Fruit fly (Drosophila melanogaster) whole organism, wandering third instar larva: ENCODE data around the gene CG13306.
A peak's percentile ranks its signal among the peaks of the same experiment; 100 is the strongest.

ENCODE experiments used
- Abd-B ChIP-seq: fragments of >200 bp; optimal IDR thresholded peaks from 2 replicates; lab custom pipeline; 2017; ENCODE audit warnings: missing biosample characterization, missing genetic modification characterization
- CG32264 ChIP-seq: fragments of 200-800 bp; sonication (Bioruptor generic); optimal IDR thresholded peaks from 2 replicates; lab custom pipeline; 2016; ENCODE audit warnings: missing biosample characterization, missing genetic modification characterization
- CG9705 ChIP-seq: fragments of 200-800 bp; sonication (Bioruptor generic); optimal IDR thresholded peaks from 2 replicates; lab custom pipeline; 2018; ENCODE audit warnings: missing biosample characterization, mild to moderate bottlenecking, missing genetic modification characterization
- CrebA ChIP-seq: fragments of 200-800 bp; sonication (Bioruptor generic); optimal IDR thresholded peaks from 2 replicates; lab custom pipeline; 2016; ENCODE audit warnings: missing biosample characterization, mild to moderate bottlenecking, missing genetic modification characterization, borderline replicate concordance
- Dfd ChIP-seq: fragments of >200 bp; optimal IDR thresholded peaks from 2 replicates; lab custom pipeline; 2017; ENCODE audit warnings: missing biosample characterization, missing genetic modification characterization
- GATAd ChIP-seq: sonication (Bioruptor generic); optimal IDR thresholded peaks from 2 replicates; lab custom pipeline; 2016; ENCODE audit warnings: missing biosample characterization, missing genetic modification characterization
- HLH106 ChIP-seq: fragments of 200-800 bp; optimal IDR thresholded peaks from 3 replicates; lab custom pipeline; 2019; ENCODE audit warnings: missing biosample characterization, mild to moderate bottlenecking, missing genetic modification characterization, moderate library complexity
- Hnf4 ChIP-seq: fragments of 200-800 bp; sonication (Bioruptor generic); optimal IDR thresholded peaks from 2 replicates; lab custom pipeline; 2016; ENCODE audit warnings: missing biosample characterization, mild to moderate bottlenecking, missing genetic modification characterization
- Hr78 ChIP-seq: fragments of >200 bp; optimal IDR thresholded peaks from 2 replicates; lab custom pipeline; 2017; ENCODE audit warnings: missing biosample characterization, missing genetic modification characterization
- Mio ChIP-seq: sonication (Bioruptor generic); optimal IDR thresholded peaks from 2 replicates; lab custom pipeline; 2016; ENCODE audit warnings: missing biosample characterization, missing genetic modification characterization
- Myc ChIP-seq: fragments of >200 bp; optimal IDR thresholded peaks from 2 replicates; lab custom pipeline; 2017
- N ChIP-seq: fragments of >200 bp; optimal IDR thresholded peaks from 2 replicates; lab custom pipeline; 2018; ENCODE audit warnings: missing biosample characterization, missing external identifiers, missing genetic modification characterization
- OdsH ChIP-seq: fragments of 200-800 bp; sonication (Bioruptor generic); optimal IDR thresholded peaks from 2 replicates; lab custom pipeline; 2016; ENCODE audit warnings: missing biosample characterization, mild to moderate bottlenecking, missing genetic modification characterization
- Rel ChIP-seq, 2 experiments: fragments of 200-800 bp; sonication (Bioruptor generic) in 1 of 2; optimal IDR thresholded peaks; 2 replicates in 1 of 2; 3 replicates in 1 of 2; lab custom pipeline; 2016 to 2019; ENCODE audit warnings: mild to moderate bottlenecking in 2 of 2, missing biosample characterization in 2 of 2, missing genetic modification characterization in 2 of 2, moderate library complexity in 1 of 2
- Sp1 ChIP-seq: fragments of 200-800 bp; sonication (Bioruptor generic); optimal IDR thresholded peaks from 3 replicates; lab custom pipeline; 2019; ENCODE audit warnings: missing biosample characterization, mild to moderate bottlenecking, missing genetic modification characterization, moderate library complexity
- Vsx2 ChIP-seq: fragments of 200-300, 225-300 bp; sonication (Bioruptor generic); optimal IDR thresholded peaks from 2 replicates; lab custom pipeline; 2018; ENCODE audit warnings: missing biosample characterization, missing genetic modification characterization; ENCODE audit not compliant: partially characterized antibody
- br ChIP-seq: fragments of 200-800 bp; sonication (Bioruptor generic); optimal IDR thresholded peaks from 2 replicates; lab custom pipeline; 2016; ENCODE audit warnings: missing biosample characterization, missing genetic modification characterization
- brk ChIP-seq: fragments of 200-800 bp; sonication (Bioruptor generic); optimal IDR thresholded peaks from 2 replicates; lab custom pipeline; 2016; ENCODE audit warnings: missing biosample characterization, mild to moderate bottlenecking, missing genetic modification characterization
- dl ChIP-seq, 2 experiments: fragments of 175-275, 200-275 bp in 1 of 2; fragments of 200-275 bp in 1 of 2; sonication (Bioruptor generic); optimal IDR thresholded peaks; lab custom pipeline; 2018; ENCODE audit warnings: mild to moderate bottlenecking in 2 of 2, missing biosample characterization in 2 of 2, missing genetic modification characterization in 2 of 2, moderate library complexity in 2 of 2; ENCODE audit not compliant: partially characterized antibody in 2 of 2, insufficient read depth in 1 of 2
- ey ChIP-seq: fragments of 200-800 bp; sonication (Bioruptor generic); optimal IDR thresholded peaks from 2 replicates; lab custom pipeline; 2016; ENCODE audit warnings: missing biosample characterization, missing genetic modification characterization
- foxo ChIP-seq, 2 experiments: fragments of 200-800 bp; sonication (Bioruptor generic); optimal IDR thresholded peaks; 2 replicates in 1 of 2; 3 replicates in 1 of 2; lab custom pipeline; 2016 to 2017; ENCODE audit warnings: missing biosample characterization in 2 of 2, missing genetic modification characterization in 2 of 2
- fru ChIP-seq: fragments of 200-800 bp; sonication (Bioruptor generic); optimal IDR thresholded peaks from 3 replicates; lab custom pipeline; 2016; ENCODE audit warnings: missing biosample characterization, mild to moderate bottlenecking, missing genetic modification characterization
- h ChIP-seq: fragments of 200-800 bp; sonication (Bioruptor generic); optimal IDR thresholded peaks from 3 replicates; lab custom pipeline; 2016; ENCODE audit warnings: missing biosample characterization, mild to moderate bottlenecking, missing genetic modification characterization
- jim ChIP-seq: fragments of 175-275, 200-325 bp; sonication (Bioruptor generic); optimal IDR thresholded peaks from 2 replicates; lab custom pipeline; 2016; ENCODE audit warnings: missing biosample characterization, mild to moderate bottlenecking, missing genetic modification characterization
- lola ChIP-seq: fragments of >200 bp; optimal IDR thresholded peaks from 2 replicates; lab custom pipeline; 2017; ENCODE audit warnings: missing biosample characterization, missing genetic modification characterization
- rgr ChIP-seq: fragments of 200-800 bp; sonication (Bioruptor generic); optimal IDR thresholded peaks from 3 replicates; lab custom pipeline; 2016; ENCODE audit warnings: missing biosample characterization, mild to moderate bottlenecking, missing genetic modification characterization
- sage ChIP-seq: fragments of 200-800 bp; sonication (Bioruptor generic); optimal IDR thresholded peaks from 2 replicates; lab custom pipeline; 2016; ENCODE audit warnings: missing biosample characterization, mild to moderate bottlenecking, missing genetic modification characterization
- sv ChIP-seq: fragments of 200-800 bp; sonication (Bioruptor generic); optimal IDR thresholded peaks from 3 replicates; lab custom pipeline; 2016; ENCODE audit warnings: missing biosample characterization, missing genetic modification characterization
- tai ChIP-seq: sonication (Bioruptor generic); optimal IDR thresholded peaks from 2 replicates; lab custom pipeline; 2016; ENCODE audit warnings: missing biosample characterization, missing genetic modification characterization
- usp ChIP-seq: fragments of >200 bp; optimal IDR thresholded peaks from 2 replicates; lab custom pipeline; 2017; ENCODE audit warnings: missing biosample characterization, missing genetic modification characterization

CG13306 gene

DNA sequence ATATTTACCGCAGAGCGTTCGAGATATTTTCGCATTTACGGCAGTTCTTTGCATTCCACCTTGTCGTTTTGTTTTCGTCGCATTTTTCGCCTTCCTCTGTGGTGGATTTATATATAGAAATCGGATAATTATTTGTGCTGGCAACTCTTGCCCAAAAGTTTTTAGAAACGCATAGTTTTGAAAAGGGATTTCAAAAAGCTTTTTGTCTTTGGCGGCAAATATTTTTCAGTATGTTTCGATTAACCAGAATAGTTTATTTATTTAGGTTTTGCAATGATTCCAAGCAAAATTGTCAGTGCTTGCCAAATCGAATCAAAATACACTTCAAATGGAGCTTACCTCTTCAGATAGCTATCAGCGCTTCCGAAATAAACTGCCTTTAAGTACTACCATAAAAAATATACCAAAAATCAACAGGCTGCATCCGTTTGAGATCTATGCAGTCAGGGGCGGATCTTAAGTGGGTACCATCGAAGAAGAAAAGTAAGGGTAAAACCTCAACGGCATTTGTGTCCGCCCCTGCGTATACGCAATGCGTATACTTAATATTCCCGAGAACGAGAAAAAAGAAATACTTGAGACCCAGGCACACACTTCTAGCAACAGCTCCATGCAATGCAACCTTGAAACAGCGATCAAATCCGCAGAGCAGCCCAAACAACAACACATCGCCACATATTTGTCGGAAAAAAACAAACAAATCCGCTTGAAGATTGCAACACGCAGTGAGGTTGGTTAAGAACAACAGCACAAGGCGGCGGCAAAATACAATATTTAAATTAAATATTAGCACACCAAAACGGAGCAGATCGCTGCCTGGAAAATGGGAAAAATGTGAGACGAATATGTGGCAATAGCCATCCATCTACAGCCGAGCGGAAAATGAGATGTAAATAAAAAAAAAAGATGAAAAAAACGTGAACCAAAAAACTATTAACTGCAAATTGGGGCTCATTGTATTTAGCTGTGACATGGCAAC is at the start of gene CG13306:
TSS of gene CG13306 (minus strand) at position 51 of the 979 bp plus-strand sequence.
- TF ChIP-seq brk (GFP tag; lab: Kevin White, UChicago) (no peak), CG9705 (GFP tag; lab: Kevin White, UChicago) (no peak)
- TF ChIP-seq, all 38 proteins: peak for 0

DNA sequence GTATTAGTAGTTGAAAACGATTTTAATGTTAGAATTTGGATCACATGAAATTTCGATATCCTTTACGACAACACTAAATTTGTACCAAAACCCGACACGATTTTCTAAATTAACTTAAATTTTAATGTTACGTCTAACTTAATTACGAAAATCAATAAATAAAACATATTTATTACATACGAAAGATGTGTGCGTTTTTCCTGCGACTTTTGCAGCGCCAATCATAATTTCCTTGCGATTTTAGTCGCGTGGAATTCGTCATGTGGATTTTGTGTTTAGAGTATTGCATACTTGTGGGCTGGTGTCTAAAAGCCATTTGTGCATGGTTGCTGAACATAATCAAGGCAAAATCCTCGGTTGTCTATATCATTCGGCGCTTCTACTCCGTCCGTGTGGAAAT is 49.0 kb upstream of the CG13306 start:
- no peak for TF ChIP-seq sv
- TF ChIP-seq Myc (lab: Kevin White, UChicago): peak; percentile 92

DNA sequence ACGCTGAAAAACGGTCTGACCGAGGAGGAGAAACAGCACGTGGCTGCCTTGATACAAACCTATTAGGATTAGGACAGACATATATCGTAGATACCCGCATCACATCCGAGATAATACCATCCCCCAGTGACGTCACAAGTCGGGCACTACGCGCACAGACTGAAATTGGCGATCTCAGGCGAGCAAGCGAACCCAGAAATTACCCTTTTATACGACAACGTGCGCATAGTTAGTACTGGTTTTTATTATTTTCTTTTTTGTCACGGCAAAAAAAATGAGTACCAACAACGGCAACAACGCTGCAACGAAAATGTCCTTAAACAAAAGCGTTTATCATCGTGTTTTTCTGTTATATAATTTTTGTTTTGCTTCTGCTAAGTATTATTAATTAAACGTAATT is 48.6 kb upstream of the CG13306 start:
- TF ChIP-seq Rel (GFP tag; optimal IDR thresholded peaks at IDR 0.05; lab: Kevin White, UChicago): no peak
- TF ChIP-seq Rel (tag; optimal IDR thresholded peaks at IDR 0.05; lab: Kevin White, UChicago): no peak
- TF ChIP-seq ey: no peak

DNA sequence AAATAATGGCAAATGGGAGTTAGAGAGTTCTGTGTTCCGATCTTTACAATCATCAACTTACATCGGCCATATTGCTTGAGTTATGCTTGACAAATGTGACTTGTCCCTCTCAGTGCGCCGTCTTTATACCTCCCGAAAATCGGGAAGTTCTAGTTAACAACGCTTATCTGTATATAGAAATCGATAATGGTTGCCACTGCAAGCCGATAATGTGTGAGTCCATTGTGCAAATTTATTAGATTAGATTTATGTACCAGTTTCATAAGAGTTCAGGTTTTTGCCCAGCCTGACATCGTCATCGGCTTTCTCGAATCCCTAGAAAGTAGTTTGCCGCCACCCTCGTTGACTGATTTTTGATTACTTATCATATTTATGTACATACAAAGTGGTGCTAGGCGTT is 38.9 kb upstream of the CG13306 start, which contains the start of gene Acbp5:
TSS of gene Acbp5 (minus strand) at position 101 of the 400 bp plus-strand sequence.
- no peak for TF ChIP-seq Vsx2
- no peak for TF ChIP-seq Rel (GFP tag; optimal IDR thresholded peaks at IDR 0.05; lab: Kevin White, UChicago)
- no peak for TF ChIP-seq Rel (tag; optimal IDR thresholded peaks at IDR 0.05; lab: Kevin White, UChicago)
- no peak for TF ChIP-seq CG32264 (GFP tag; lab: Kevin White, UChicago)
- TF ChIP-seq CG9705 (GFP tag; lab: Kevin White, UChicago): no peak
- no peak for TF ChIP-seq dl (GFP tag; optimal IDR thresholded peaks at IDR 0.05; lab: Kevin White, UChicago; ENCODE audit: insufficient read depth in 1 of 2, partially characterized antibody in 2 of 2)
- no peak for TF ChIP-seq sv
- TF ChIP-seq Dfd (GFP tag; lab: Kevin White, UChicago): no peak
- TF ChIP-seq Abd-B: no peak
- no peak for TF ChIP-seq tai
- no peak for TF ChIP-seq Hr78 (GFP tag; lab: Kevin White, UChicago)
- TF ChIP-seq fru (GFP tag; lab: Kevin White, UChicago): no peak

DNA sequence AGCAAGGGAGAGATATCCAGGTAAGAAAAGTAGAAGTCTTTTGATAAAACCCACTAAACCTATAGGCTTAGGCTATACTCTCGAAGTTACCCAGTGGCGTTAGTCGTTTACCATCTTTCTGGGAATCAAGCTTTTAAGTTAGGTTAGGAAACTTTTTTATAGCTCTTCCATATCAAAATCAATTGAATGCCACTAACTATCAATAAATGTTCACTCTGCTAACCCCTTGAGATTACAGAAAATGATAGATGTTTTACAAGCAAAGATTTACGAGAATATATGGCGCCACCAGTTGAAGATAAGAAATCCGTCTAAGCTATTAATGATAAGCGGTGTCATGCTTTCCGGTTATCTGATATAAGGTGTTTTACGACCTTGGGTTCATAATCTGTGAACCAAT is 38.2 kb upstream of the CG13306 start:
- TF ChIP-seq lola (no peak), sv (no peak), Myc (lab: Kevin White, UChicago) (no peak), h (GFP tag; lab: Kevin White, UChicago) (no peak)

DNA sequence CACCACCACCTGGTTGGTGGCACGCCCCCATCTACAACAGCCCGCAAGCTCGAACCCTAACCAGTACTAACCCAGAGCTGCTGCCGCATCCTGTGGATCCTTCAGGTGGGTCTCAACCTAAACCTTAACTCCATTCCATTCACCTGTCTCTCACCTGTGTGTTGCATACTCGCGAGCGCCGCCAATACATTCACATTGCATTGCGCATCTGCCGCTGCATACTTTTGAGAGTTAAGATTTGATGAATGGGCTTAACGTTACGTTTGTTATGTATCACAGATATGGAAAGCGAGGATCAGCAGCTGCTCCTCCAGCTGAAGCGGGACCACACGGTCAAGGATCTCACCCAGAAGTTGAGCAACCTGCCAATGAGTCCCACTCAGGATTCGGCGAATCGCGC is 37.7 kb upstream of the CG13306 start:
- TF ChIP-seq N (GFP tag; lab: Kevin White, UChicago): peak; percentile 88
- no peak for TF ChIP-seq HLH106 (tag; lab: Kevin White, UChicago)
- TF ChIP-seq OdsH: no peak
- TF ChIP-seq Myc (lab: Kevin White, UChicago): peak; percentile 84
- TF ChIP-seq Abd-B: peak; percentile 39
- TF ChIP-seq Vsx2: peak; percentile 68

DNA sequence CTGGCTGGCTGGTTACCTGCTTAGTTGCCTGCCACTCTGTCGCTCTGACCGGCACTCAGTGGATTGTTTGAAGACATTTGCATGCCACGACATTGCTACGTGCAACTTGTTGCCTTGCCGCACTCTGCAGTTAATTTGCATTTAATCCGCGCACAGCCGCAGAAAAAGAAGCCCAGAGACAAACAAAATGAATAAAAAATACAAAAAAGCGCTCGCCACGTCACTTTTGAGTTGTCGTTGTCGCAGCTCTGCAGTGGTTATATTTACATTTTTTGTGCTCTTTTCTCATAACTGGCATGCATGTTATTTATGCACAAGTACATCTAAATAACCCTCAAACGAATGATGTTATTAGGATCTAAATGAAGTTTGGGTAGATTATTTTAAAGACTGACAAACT is 33.8 kb upstream of the CG13306 start:
- TF ChIP-seq Dfd (GFP tag; lab: Kevin White, UChicago): no peak
- TF ChIP-seq Myc (lab: Kevin White, UChicago): no peak
- TF ChIP-seq ey: no peak
- no peak for TF ChIP-seq Sp1 (GFP tag; lab: Kevin White, UChicago)
- TF ChIP-seq Mio: no peak
- no peak for TF ChIP-seq foxo (GFP tag; optimal IDR thresholded peaks at IDR 0.05; lab: Kevin White, UChicago)
- TF ChIP-seq CG9705 (GFP tag; lab: Kevin White, UChicago): no peak
- no peak for TF ChIP-seq sage (GFP tag; lab: Kevin White, UChicago)
- TF ChIP-seq N (GFP tag; lab: Kevin White, UChicago): no peak
- no peak for TF ChIP-seq rgr (GFP tag; lab: Kevin White, UChicago)
- no peak for TF ChIP-seq CrebA (GFP tag; lab: Kevin White, UChicago)
- no peak for TF ChIP-seq usp (GFP tag; lab: Kevin White, UChicago)
- TF ChIP-seq GATAd (GFP tag; lab: Kevin White, UChicago): no peak
- no peak for TF ChIP-seq jim (GFP tag; lab: Kevin White, UChicago)
- TF ChIP-seq Hnf4: no peak
- no peak for TF ChIP-seq brk (GFP tag; lab: Kevin White, UChicago)
- no peak for TF ChIP-seq dl (GFP tag; optimal IDR thresholded peaks at IDR 0.05; lab: Kevin White, UChicago; ENCODE audit: insufficient read depth in 1 of 2, partially characterized antibody in 2 of 2)
- TF ChIP-seq br (GFP tag; lab: Kevin White, UChicago): no peak
- no peak for TF ChIP-seq h (GFP tag; lab: Kevin White, UChicago)
